4 fruit fly cellular contexts compared by ENCODE assay signal in genomic region chrX:2005840-2006239, dm6.
TF ChIP-seq lines count a peak whose summit lies in the region.

No protein-coding gene starts in this region.

TF ChIP-seq in whole organism, adult, 20 proteins besides CTCF, POLR2A, EP300 and RAD21 (continued from another document):
- TF ChIP-seq bab1 (GFP tag; optimal IDR thresholded peaks at IDR 0.05; lab: Kevin White, UChicago): peak; percentile 70

TF ChIP-seq in whole organism, embryonic, 481 proteins besides CTCF, POLR2A, EP300 and RAD21 (continued from another document and continues in another):
- peak; percentile 72 for TF ChIP-seq CG12659 (GFP tag; optimal IDR thresholded peaks at IDR 0.05; lab: Kevin White, UChicago)
- peak; percentile 54; the same call in 2 of the 3 replicates for TF ChIP-seq tgo (GFP tag; IDR thresholded peaks at IDR 0.05; lab: Robert Waterston, UW)
- TF ChIP-seq Max (GFP tag; optimal IDR thresholded peaks at IDR 0.05; lab: Kevin White, UChicago): peak; percentile 28
- peak; percentile 67 for TF ChIP-seq Rfx (GFP tag; IDR thresholded peaks at IDR 0.05; lab: Robert Waterston, UW)
- TF ChIP-seq CG15073 (GFP tag; optimal IDR thresholded peaks at IDR 0.05; lab: Kevin White, UChicago): no peak
- peak in 1 of 2 experiments; percentile 43 for TF ChIP-seq insv (GFP tag; optimal IDR thresholded peaks at IDR 0.05; lab: Kevin White, UChicago)
- peak; percentile 78 for TF ChIP-seq Camta (GFP tag; optimal IDR thresholded peaks at IDR 0.05; lab: Kevin White, UChicago)
- TF ChIP-seq CG1529 (GFP tag; optimal IDR thresholded peaks at IDR 0.05; lab: Kevin White, UChicago): peak; percentile 60
- peak; percentile 35 for TF ChIP-seq Chrac-16 (GFP tag; optimal IDR thresholded peaks at IDR 0.05; lab: Kevin White, UChicago)
- TF ChIP-seq CG1233 (GFP tag; optimal IDR thresholded peaks at IDR 0.05; lab: Kevin White, UChicago): peak; percentile 75
- TF ChIP-seq CG33213 (GFP tag; optimal IDR thresholded peaks at IDR 0.05; lab: Kevin White, UChicago): peak; percentile 77
- TF ChIP-seq Hr3 (GFP tag; optimal IDR thresholded peaks at IDR 0.05; lab: Kevin White, UChicago): peak; percentile 7
- 0 out of 2 replicates have a peak, but pooled peaks have one; percentile 15 for TF ChIP-seq CG17328 (GFP tag; IDR thresholded peaks at IDR 0.05; lab: Robert Waterston, UW)
- TF ChIP-seq CG10979 (tag; optimal IDR thresholded peaks at IDR 0.05; lab: Kevin White, UChicago): peak; percentile 57
- TF ChIP-seq pfk (GFP tag; optimal IDR thresholded peaks at IDR 0.05; lab: Kevin White, UChicago): peak; percentile 53
- TF ChIP-seq Tbp (GFP tag; optimal IDR thresholded peaks at IDR 0.05; lab: Kevin White, UChicago): no peak
- TF ChIP-seq btn (GFP tag; optimal IDR thresholded peaks at IDR 0.05; lab: Kevin White, UChicago): peak; percentile 63
- TF ChIP-seq NK7.1 (GFP tag; optimal IDR thresholded peaks at IDR 0.05; lab: Kevin White, UChicago): peak; percentile 44
- TF ChIP-seq CG32767 (GFP tag; IDR thresholded peaks at IDR 0.05; lab: Robert Waterston, UW): no peak
- peak; percentile 83 for TF ChIP-seq pb (GFP tag; optimal IDR thresholded peaks at IDR 0.05; lab: Kevin White, UChicago)
- TF ChIP-seq ato (GFP tag; IDR thresholded peaks at IDR 0.05; lab: Robert Waterston, UW; ENCODE audit: partially characterized antibody): no peak
- TF ChIP-seq CG4328 (GFP tag; optimal IDR thresholded peaks at IDR 0.05; lab: Kevin White, UChicago): peak; percentile 64
- TF ChIP-seq CG11247 (GFP tag; IDR thresholded peaks at IDR 0.05; lab: Robert Waterston, UW): peak; percentile 45
- no peak for TF ChIP-seq CG2889 (GFP tag; IDR thresholded peaks at IDR 0.05; lab: Robert Waterston, UW)
- no peak for TF ChIP-seq CG8478 (optimal IDR thresholded peaks at IDR 0.05; lab: Kevin White, UChicago)
- peak; percentile 46 for TF ChIP-seq Ptx1 (GFP tag; IDR thresholded peaks at IDR 0.05; lab: Robert Waterston, UW)
- peak; percentile 85 for TF ChIP-seq CG4707 (GFP tag; optimal IDR thresholded peaks at IDR 0.05; lab: Kevin White, UChicago)
- peak; percentile 39 for TF ChIP-seq CG4854 (GFP tag; optimal IDR thresholded peaks at IDR 0.05; lab: Kevin White, UChicago)
- peak; percentile 34 for TF ChIP-seq Bdp1 (GFP tag; optimal IDR thresholded peaks at IDR 0.05; lab: Kevin White, UChicago)
- TF ChIP-seq Drgx (GFP tag; IDR thresholded peaks at IDR 0.05; lab: Robert Waterston, UW): 0 out of 2 replicates have a peak, but pooled peaks have one; percentile 18
- no peak for TF ChIP-seq lbe (GFP tag; optimal IDR thresholded peaks at IDR 0.05; lab: Kevin White, UChicago)
- TF ChIP-seq grn (GFP tag; optimal IDR thresholded peaks at IDR 0.05; lab: Kevin White, UChicago): no peak
- TF ChIP-seq mirr (GFP tag; optimal IDR thresholded peaks at IDR 0.05; lab: Kevin White, UChicago): peak; percentile 61
- TF ChIP-seq Med (GFP tag; lab: Kevin White, UChicago): peak; percentile 96
- no peak for TF ChIP-seq knrl (GFP tag; IDR thresholded peaks at IDR 0.05; lab: Robert Waterston, UW; ENCODE audit: partially characterized antibody)
- no peak for TF ChIP-seq zen2 (GFP tag; IDR thresholded peaks at IDR 0.05; lab: Robert Waterston, UW; ENCODE audit: partially characterized antibody)
- peak; percentile 51 for TF ChIP-seq CG12744 (GFP tag; optimal IDR thresholded peaks at IDR 0.05; lab: Kevin White, UChicago)
- no peak for TF ChIP-seq run (tag; optimal IDR thresholded peaks at IDR 0.05; lab: Kevin White, UChicago)
- no peak for TF ChIP-seq ham (GFP tag; IDR thresholded peaks at IDR 0.05; lab: Robert Waterston, UW)
- TF ChIP-seq CG7928 (GFP tag; optimal IDR thresholded peaks at IDR 0.05; lab: Kevin White, UChicago): peak; percentile 5
- peak; percentile 71 for TF ChIP-seq unpg (GFP tag; optimal IDR thresholded peaks at IDR 0.05; lab: Kevin White, UChicago)
- TF ChIP-seq nerfin-1 (tag; optimal IDR thresholded peaks at IDR 0.05; lab: Kevin White, UChicago): peak; percentile 73

TF ChIP-seq in whole organism, prepupa, 60 proteins besides CTCF, POLR2A, EP300 and RAD21 (continued from another document):
- TF ChIP-seq spab (GFP tag; optimal IDR thresholded peaks at IDR 0.05; lab: Kevin White, UChicago): peak; percentile 7
- peak; percentile 52 for TF ChIP-seq CG10669 (GFP tag; optimal IDR thresholded peaks at IDR 0.05; lab: Kevin White, UChicago)
- TF ChIP-seq CG8119 (GFP tag; IDR thresholded peaks at IDR 0.05; lab: Robert Waterston, UW): no peak
- TF ChIP-seq Hr4 (GFP tag; optimal IDR thresholded peaks at IDR 0.05; lab: Kevin White, UChicago): no peak
- peak; percentile 71 for TF ChIP-seq CG3919 (GFP tag; optimal IDR thresholded peaks at IDR 0.05; lab: Kevin White, UChicago)
- TF ChIP-seq CG8319 (GFP tag; optimal IDR thresholded peaks at IDR 0.05; lab: Kevin White, UChicago): peak; percentile 20
- TF ChIP-seq topi (GFP tag; optimal IDR thresholded peaks at IDR 0.05; lab: Kevin White, UChicago): peak; percentile 47
- TF ChIP-seq CG10631 (GFP tag; optimal IDR thresholded peaks at IDR 0.05; lab: Kevin White, UChicago): no peak
- TF ChIP-seq cyc (GFP tag; optimal IDR thresholded peaks at IDR 0.05; lab: Kevin White, UChicago): peak; percentile 36
- TF ChIP-seq Blimp-1 (GFP tag; optimal IDR thresholded peaks at IDR 0.05; lab: Kevin White, UChicago): peak; percentile 20
- no peak for TF ChIP-seq CG6276 (GFP tag; optimal IDR thresholded peaks at IDR 0.05; lab: Kevin White, UChicago)
- TF ChIP-seq fkh (GFP tag; optimal IDR thresholded peaks at IDR 0.05; lab: Kevin White, UChicago): no peak
- 0 out of 3 replicates have a peak, but pooled peaks have one; percentile 23 for TF ChIP-seq eg (GFP tag; IDR thresholded peaks at IDR 0.05; lab: Robert Waterston, UW)
- no peak for TF ChIP-seq Hr39 (GFP tag; optimal IDR thresholded peaks at IDR 0.05; lab: Kevin White, UChicago)
- no peak for TF ChIP-seq CG11294 (GFP tag; IDR thresholded peaks at IDR 0.05; lab: Robert Waterston, UW)
- no peak for TF ChIP-seq CG4318 (GFP tag; optimal IDR thresholded peaks at IDR 0.05; lab: Kevin White, UChicago)
- TF ChIP-seq salr (GFP tag; optimal IDR thresholded peaks at IDR 0.05; lab: Kevin White, UChicago): peak in 1 of 2 experiments; percentile 39
- TF ChIP-seq Sox14 (GFP tag; optimal IDR thresholded peaks at IDR 0.05; lab: Kevin White, UChicago): no peak
- peak; percentile 36 for TF ChIP-seq dac (GFP tag; optimal IDR thresholded peaks at IDR 0.05; lab: Kevin White, UChicago)
- TF ChIP-seq Met (GFP tag; optimal IDR thresholded peaks at IDR 0.05; lab: Kevin White, UChicago): peak; percentile 51
- no peak for TF ChIP-seq Hr38 (GFP tag; optimal IDR thresholded peaks at IDR 0.05; lab: Kevin White, UChicago)
- TF ChIP-seq CG6808 (GFP tag; optimal IDR thresholded peaks at IDR 0.05; lab: Kevin White, UChicago): peak; percentile 12
- peak; percentile 61 for TF ChIP-seq lz (GFP tag; optimal IDR thresholded peaks at IDR 0.05; lab: Kevin White, UChicago)
- peak; percentile 40 for TF ChIP-seq CG7368 (GFP tag; optimal IDR thresholded peaks at IDR 0.05; lab: Kevin White, UChicago)
- TF ChIP-seq pdm3 (GFP tag; optimal IDR thresholded peaks at IDR 0.05; lab: Kevin White, UChicago): no peak
- TF ChIP-seq Smox (GFP tag; optimal IDR thresholded peaks at IDR 0.05; lab: Kevin White, UChicago): peak; percentile 33
- no peak for TF ChIP-seq vri (GFP tag; optimal IDR thresholded peaks at IDR 0.05; lab: Kevin White, UChicago)
- TF ChIP-seq achi (GFP tag; optimal IDR thresholded peaks at IDR 0.05; lab: Kevin White, UChicago): peak; percentile 19
- TF ChIP-seq CG34406 (GFP tag; optimal IDR thresholded peaks at IDR 0.05; lab: Kevin White, UChicago): peak; percentile 51
- peak; percentile 31 for TF ChIP-seq CG8632 (GFP tag; optimal IDR thresholded peaks at IDR 0.05; lab: Kevin White, UChicago)
- TF ChIP-seq Eip78C (GFP tag; lab: Kevin White, UChicago): peak; percentile 87
- TF ChIP-seq Sox102F (GFP tag; optimal IDR thresholded peaks at IDR 0.05; lab: Kevin White, UChicago): peak; percentile 47
- peak; percentile 31 for TF ChIP-seq acj6 (GFP tag; optimal IDR thresholded peaks at IDR 0.05; lab: Kevin White, UChicago)
- TF ChIP-seq Lpt (GFP tag; optimal IDR thresholded peaks at IDR 0.05; lab: Kevin White, UChicago): peak; percentile 0
- TF ChIP-seq CG1621 (tag; optimal IDR thresholded peaks at IDR 0.05; lab: Kevin White, UChicago): peak; percentile 16
- no peak for TF ChIP-seq OdsH (GFP tag; optimal IDR thresholded peaks at IDR 0.05; lab: Kevin White, UChicago)
TF ChIP-seq in whole organism, prepupa: peak in this region for 30.

TF ChIP-seq in whole organism, wandering third instar larva, 38 proteins besides CTCF, POLR2A, EP300 and RAD21 (continued from another document):
- TF ChIP-seq Dif (GFP tag; optimal IDR thresholded peaks at IDR 0.05; lab: Kevin White, UChicago; ENCODE audit: partially characterized antibody) (no peak), h (GFP tag; optimal IDR thresholded peaks at IDR 0.05; lab: Kevin White, UChicago) (peak; percentile 11), Vsx2 (GFP tag; optimal IDR thresholded peaks at IDR 0.05; lab: Kevin White, UChicago; ENCODE audit: partially characterized antibody) (no peak), dmrt93B (GFP tag; optimal IDR thresholded peaks at IDR 0.05; lab: Kevin White, UChicago) (peak; percentile 42), Mio (GFP tag; optimal IDR thresholded peaks at IDR 0.05; lab: Kevin White, UChicago) (no peak), HLH106 (tag; optimal IDR thresholded peaks at IDR 0.05; lab: Kevin White, UChicago) (peak; percentile 41), jim (GFP tag; optimal IDR thresholded peaks at IDR 0.05; lab: Kevin White, UChicago) (no peak)
